Worm (Caenorhabditis elegans) whole organism, young adult: ENCODE data around the gene srh-240.

ENCODE experiments used
- B0019.2 ChIP-seq: fragments of 200-800 bp; sonication (Bioruptor generic); conservative IDR thresholded peaks from 2 replicates; pipeline ENCODE4 v1.3.6; 2022; ENCODE audit warnings: missing genetic modification reagents, missing genetic modification characterization, missing compliant biosample characterization
- B0336.3 ChIP-seq: fragments of 200-800 bp; sonication (Bioruptor generic); IDR thresholded peaks from 2 replicates; pipeline ENCODE4 v1.3.6; 2022; ENCODE audit warnings: missing genetic modification characterization, missing compliant biosample characterization
- C06A6.2 ChIP-seq: fragments of 200-800 bp; sonication (Bioruptor generic); conservative IDR thresholded peaks from 2 replicates; pipeline ENCODE4 v1.3.6; 2022; ENCODE audit warnings: missing genetic modification characterization, missing compliant biosample characterization
- C17E4.6 ChIP-seq: fragments of 200-800 bp; sonication (Bioruptor generic); IDR thresholded peaks from 2 replicates; pipeline ENCODE4 v1.3.6; 2022; ENCODE audit warnings: missing genetic modification reagents, missing genetic modification characterization, missing compliant biosample characterization
- F10E7.11 ChIP-seq: sonication (generic microtip); optimal IDR thresholded peaks from 2 replicates; lab custom pipeline; 2017; ENCODE audit warnings: mild to moderate bottlenecking, missing genetic modification characterization, moderate library complexity, missing compliant biosample characterization
- F52B5.7 ChIP-seq: sonication (generic microtip); optimal IDR thresholded peaks from 2 replicates; lab custom pipeline; 2016; ENCODE audit warnings: mild to moderate bottlenecking, missing genetic modification characterization, missing compliant biosample characterization
- T26A5.8 ChIP-seq: sonication (generic microtip); optimal IDR thresholded peaks from 2 replicates; lab custom pipeline; 2016; ENCODE audit warnings: missing genetic modification characterization, missing compliant biosample characterization
- Y53G8AR.9 ChIP-seq: fragments of 200-800 bp; sonication (Bioruptor generic); conservative IDR thresholded peaks from 2 replicates; pipeline ENCODE4 v1.3.6; 2022; ENCODE audit warnings: missing genetic modification reagents, missing genetic modification characterization, missing compliant biosample characterization
- Y95B8A.8 ChIP-seq: fragments of 200-800 bp; sonication (Bioruptor generic); IDR thresholded peaks from 2 replicates; pipeline ENCODE4 v1.3.6; 2022; ENCODE audit warnings: missing genetic modification reagents, missing genetic modification characterization, missing compliant biosample characterization
- atf-7 ChIP-seq: sonication (generic microtip); optimal IDR thresholded peaks from 2 replicates; lab custom pipeline; 2017; ENCODE audit warnings: mild to moderate bottlenecking, missing genetic modification characterization, missing compliant biosample characterization
- attf-6 ChIP-seq: fragments of 200-800 bp; sonication (Bioruptor generic); IDR thresholded peaks from 2 replicates; pipeline ENCODE4 v1.3.6; 2022; ENCODE audit warnings: missing genetic modification reagents, missing genetic modification characterization, missing compliant biosample characterization
- cebp-2 ChIP-seq: fragments of 200-800 bp; sonication (Bioruptor generic); IDR thresholded peaks from 2 replicates; pipeline ENCODE4 v1.3.6; 2022; ENCODE audit warnings: missing genetic modification characterization, missing compliant biosample characterization
- ceh-40 ChIP-seq: fragments of 200-800 bp; sonication (Bioruptor generic); IDR thresholded peaks from 2 replicates; pipeline ENCODE4 v1.3.6; 2022; ENCODE audit warnings: missing genetic modification characterization, missing compliant biosample characterization
- ceh-58 ChIP-seq: fragments of 200-800 bp; sonication (Bioruptor generic); IDR thresholded peaks from 2 replicates; pipeline ENCODE4 v1.3.6; 2022; ENCODE audit warnings: missing genetic modification characterization, missing compliant biosample characterization
- chd-7 ChIP-seq: sonication (generic microtip); optimal IDR thresholded peaks from 2 replicates; lab custom pipeline; 2016; ENCODE audit warnings: mild to moderate bottlenecking, missing genetic modification characterization, moderate library complexity, missing compliant biosample characterization
- efl-1 ChIP-seq: fragments of 150-350 bp; optimal IDR thresholded peaks from 2 replicates; lab custom pipeline; 2014; ENCODE audit warnings: missing biosample characterization, missing genetic modification reagents, missing genetic modification characterization
- egl-18 ChIP-seq: fragments of 200-800 bp; sonication (Bioruptor generic); IDR thresholded peaks from 2 replicates; pipeline ENCODE4 v1.3.6; 2022; ENCODE audit warnings: missing genetic modification reagents, missing genetic modification characterization, missing compliant biosample characterization
- him-1 ChIP-seq: sonication (generic microtip); optimal IDR thresholded peaks from 2 replicates; lab custom pipeline; 2016; ENCODE audit warnings: missing genotype, missing genetic modification reagents, missing genetic modification characterization, missing compliant biosample characterization
- hmg-1.2 ChIP-seq: fragments of 200-800 bp; sonication (Bioruptor generic); IDR thresholded peaks from 2 replicates; pipeline ENCODE4 v1.3.6; 2022; ENCODE audit warnings: missing genetic modification reagents, missing genetic modification characterization, missing compliant biosample characterization
- hrde-1 ChIP-seq: sonication (generic microtip); optimal IDR thresholded peaks from 2 replicates; lab custom pipeline; 2016; ENCODE audit warnings: missing genetic modification characterization, mild to moderate bottlenecking, missing compliant biosample characterization, moderate library complexity, missing genotype, missing genetic modification reagents, borderline replicate concordance
- lin-54 ChIP-seq: fragments of 200-800 bp; sonication (Bioruptor generic); optimal IDR thresholded peaks from 2 replicates; lab custom pipeline; 2018; ENCODE audit warnings: mild to moderate bottlenecking, missing genetic modification characterization, missing compliant biosample characterization
- lsl-1 ChIP-seq: fragments of 200-800 bp; sonication (Bioruptor generic); optimal IDR thresholded peaks from 2 replicates; lab custom pipeline; 2018; ENCODE audit warnings: mild to moderate bottlenecking, missing genetic modification characterization, moderate library complexity, missing compliant biosample characterization
- mel-28 ChIP-seq: sonication (generic microtip); optimal IDR thresholded peaks from 2 replicates; lab custom pipeline; 2016; ENCODE audit warnings: borderline replicate concordance, mild to moderate bottlenecking, missing genetic modification characterization, missing compliant biosample characterization
- mxl-1 ChIP-seq: sonication (generic microtip); optimal IDR thresholded peaks from 2 replicates; lab custom pipeline; 2016; ENCODE audit warnings: missing genetic modification characterization, missing compliant biosample characterization
- nhr-120 ChIP-seq: fragments of 200-800 bp; sonication (Bioruptor generic); IDR thresholded peaks from 2 replicates; pipeline ENCODE4 v1.3.6; 2022; ENCODE audit warnings: missing genetic modification characterization, missing compliant biosample characterization
- rec-8 ChIP-seq, 2 experiments: sonication (generic microtip); optimal IDR thresholded peaks; 2 replicates each; lab custom pipeline; 2016; ENCODE audit warnings: mild to moderate bottlenecking in 2 of 2, missing genetic modification characterization in 2 of 2, missing genetic modification reagents in 2 of 2, missing genotype in 2 of 2, missing biosample characterization in 1 of 2, missing compliant biosample characterization in 1 of 2, moderate library complexity in 1 of 2
- repo-1 ChIP-seq: sonication (generic microtip); optimal IDR thresholded peaks from 2 replicates; lab custom pipeline; 2017; ENCODE audit warnings: mild to moderate bottlenecking, missing genetic modification characterization, missing compliant biosample characterization
- snpc-1.1 ChIP-seq: sonication (generic microtip); optimal IDR thresholded peaks from 2 replicates; lab custom pipeline; 2017; ENCODE audit warnings: missing genetic modification characterization, mild to moderate bottlenecking, missing compliant biosample characterization, antibody characterized with exemption, moderate library complexity, missing genotype, missing genetic modification reagents; ENCODE audit not compliant: insufficient read depth
- sptf-2 ChIP-seq: fragments of 200-800 bp; sonication (Bioruptor generic); optimal IDR thresholded peaks from 2 replicates; lab custom pipeline; 2018; ENCODE audit warnings: mild to moderate bottlenecking, missing genetic modification characterization, missing compliant biosample characterization
- tbx-9 ChIP-seq: sonication (generic microtip); optimal IDR thresholded peaks from 2 replicates; lab custom pipeline; 2016; ENCODE audit warnings: borderline replicate concordance, missing genetic modification characterization, inconsistent platforms, missing compliant biosample characterization
- unc-62 ChIP-seq: fragments of 150-350 bp; optimal IDR thresholded peaks from 2 replicates; lab custom pipeline; 2014; ENCODE audit warnings: missing biosample characterization, missing genetic modification reagents, missing genetic modification characterization
- xnd-1 ChIP-seq: sonication (generic microtip); optimal IDR thresholded peaks from 2 replicates; lab custom pipeline; 2016; ENCODE audit warnings: missing genotype, missing genetic modification reagents, missing genetic modification characterization, missing compliant biosample characterization
- zfh-2 ChIP-seq: fragments of 200-800 bp; sonication (Bioruptor generic); conservative IDR thresholded peaks from 2 replicates; pipeline ENCODE4 v1.3.6; 2022; ENCODE audit warnings: missing genetic modification reagents, missing genetic modification characterization, missing compliant biosample characterization
- ztf-22 ChIP-seq: fragments of 200-800 bp; sonication (Bioruptor generic); optimal IDR thresholded peaks from 2 replicates; lab custom pipeline; 2018; ENCODE audit warnings: mild to moderate bottlenecking, missing genetic modification characterization, moderate library complexity, missing compliant biosample characterization
- ztf-25 ChIP-seq: fragments of 200-800 bp; sonication (Bioruptor generic); IDR thresholded peaks from 2 replicates; pipeline ENCODE4 v1.3.6; 2022; ENCODE audit warnings: missing genetic modification reagents, missing genetic modification characterization, missing compliant biosample characterization
- ztf-3 ChIP-seq: fragments of 200-800 bp; sonication (Bioruptor generic); optimal IDR thresholded peaks from 2 replicates; lab custom pipeline; 2018; ENCODE audit warnings: mild to moderate bottlenecking, missing genetic modification characterization, missing compliant biosample characterization

The srh-240 gene

ce11 chrV:2888681-2889080 is 23.7 kb downstream of the srh-240 start, which contains the start of gene srw-4:
srw-4 (minus strand) TSS chrV:2888781.
- no peak for TF ChIP-seq ceh-58 (GFP tag; lab: Robert Waterston, UW)
- TF ChIP-seq ztf-3 (GFP tag; lab: Kevin White, UChicago) = no peak
- TF ChIP-seq lsl-1 (GFP tag; lab: Kevin White, UChicago) = no peak
- no peak for TF ChIP-seq ceh-40 (GFP tag; lab: Robert Waterston, UW)
- TF ChIP-seq B0019.2 (GFP tag; lab: Robert Waterston, UW) = no peak
- no peak for TF ChIP-seq ztf-22 (GFP tag; lab: Kevin White, UChicago)
- TF ChIP-seq tbx-9 (tag; lab: Kevin White, UChicago) = no peak
- TF ChIP-seq lin-54 = no peak
- TF ChIP-seq him-1 (tag; lab: Kevin White, UChicago) = no peak
- no peak for TF ChIP-seq T26A5.8 (tag; lab: Kevin White, UChicago)
- no peak for TF ChIP-seq unc-62 (GFP tag; lab: Kevin White, UChicago)
- TF ChIP-seq rec-8 (tag; optimal IDR thresholded peaks at IDR 0.05; lab: Kevin White, UChicago) = no peak

DNA sequence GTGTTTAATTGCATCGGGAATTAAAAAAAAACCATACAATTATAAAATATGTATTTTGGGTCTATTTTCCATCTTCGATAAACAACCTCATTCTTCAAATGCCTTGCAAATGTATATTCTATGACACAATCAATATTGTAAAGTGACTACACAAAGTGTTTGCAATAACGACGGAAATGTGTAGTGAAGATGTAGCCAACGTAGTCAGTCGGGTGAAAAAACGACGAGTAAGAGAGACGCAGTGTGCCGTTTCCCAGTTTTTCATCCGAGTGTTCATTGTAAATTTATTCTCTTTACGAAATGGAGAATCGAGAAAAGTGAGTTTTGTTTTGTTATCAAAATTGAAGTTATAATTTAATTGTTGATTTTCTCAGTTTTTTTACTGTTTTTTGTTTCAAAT is 26.9 kb downstream of the srh-240 start, which contains the start of gene F37B4.15:
F37B4.15 (plus strand) TSS at position 301 of the 400 bp plus-strand sequence.
- TF ChIP-seq ztf-25 (GFP tag; lab: Robert Waterston, UW) = no peak
- no peak for TF ChIP-seq B0336.3
- no peak for TF ChIP-seq hmg-1.2 (GFP tag; lab: Robert Waterston, UW)
- TF ChIP-seq atf-7 (tag; lab: Kevin White, UChicago) = no peak
- TF ChIP-seq C06A6.2 (GFP tag; lab: Robert Waterston, UW) = no peak
- TF ChIP-seq hrde-1 (tag; lab: Kevin White, UChicago) = no peak
- no peak for TF ChIP-seq zfh-2
- TF ChIP-seq xnd-1 (tag; lab: Kevin White, UChicago) = no peak
- no peak for TF ChIP-seq chd-7
- TF ChIP-seq ztf-3 (GFP tag; lab: Kevin White, UChicago) = no peak
- TF ChIP-seq nhr-120 = no peak
- no peak for TF ChIP-seq mel-28
- no peak for TF ChIP-seq Y95B8A.8 (GFP tag; lab: Robert Waterston, UW)

ce11 chrV:2892976-2893375 is 28.0 kb downstream of the srh-240 start, which contains the start of gene srh-127:
srh-127 (plus strand) TSS chrV:2893276.
- no peak for TF ChIP-seq mxl-1 (tag; lab: Kevin White, UChicago)
- no peak for TF ChIP-seq repo-1
- no peak for TF ChIP-seq snpc-1.1 (tag; lab: Kevin White, UChicago)
- TF ChIP-seq lin-54 = no peak
- TF ChIP-seq Y53G8AR.9 (GFP tag; lab: Robert Waterston, UW) = no peak
- TF ChIP-seq egl-18 (GFP tag; lab: Robert Waterston, UW) = no peak
- no peak for TF ChIP-seq ceh-40 (GFP tag; lab: Robert Waterston, UW)
- TF ChIP-seq cebp-2 (GFP tag; lab: Robert Waterston, UW) = no peak
- no peak for TF ChIP-seq zfh-2
- TF ChIP-seq efl-1 = no peak
- no peak for TF ChIP-seq C17E4.6 (GFP tag; lab: Robert Waterston, UW)
- no peak for TF ChIP-seq F52B5.7
- TF ChIP-seq attf-6 (GFP tag; lab: Robert Waterston, UW) = no peak
- TF ChIP-seq F10E7.11 (tag; lab: Kevin White, UChicago) = no peak
- TF ChIP-seq sptf-2 (GFP tag; lab: Kevin White, UChicago) = no peak
